Fruit fly (Drosophila melanogaster) whole organism, embryonic: ENCODE results near the gene yps.

Source experiments
- B-H2 ChIP-seq: fragments of 200-800 bp; sonication (Bioruptor generic); optimal IDR thresholded peaks from 2 replicates; lab custom pipeline; 2018; ENCODE audit warnings: missing biosample characterization, mild to moderate bottlenecking, missing genetic modification characterization
- Bdp1 ChIP-seq: fragments of 200-800 bp; sonication (Bioruptor generic); optimal IDR thresholded peaks from 3 replicates; lab custom pipeline; 2016; ENCODE audit warnings: missing biosample characterization, missing genetic modification characterization
- CG10654 ChIP-seq: fragments of 200-800 bp; sonication (Bioruptor generic); optimal IDR thresholded peaks from 2 replicates; lab custom pipeline; 2016; ENCODE audit warnings: missing biosample characterization, missing genetic modification characterization
- CG11085 ChIP-seq: fragments of 200-800 bp; sonication (Bioruptor generic); IDR thresholded peaks from 2 replicates; pipeline ENCODE4 v1.3.6; 2022; ENCODE audit warnings: missing biosample characterization, missing genetic modification characterization
- CG12104 ChIP-seq: fragments of 200-800 bp; sonication (Bioruptor generic); optimal IDR thresholded peaks from 3 replicates; lab custom pipeline; 2016; ENCODE audit warnings: missing biosample characterization, missing genetic modification characterization
- CG12391 ChIP-seq: fragments of 200-800 bp; sonication (Bioruptor generic); optimal IDR thresholded peaks from 3 replicates; lab custom pipeline; 2018; ENCODE audit warnings: missing biosample characterization, mild to moderate bottlenecking, missing genetic modification characterization, moderate library complexity
- CG12659 ChIP-seq: fragments of 200-800 bp; sonication (Bioruptor generic); optimal IDR thresholded peaks from 3 replicates; lab custom pipeline; 2017; ENCODE audit warnings: mild to moderate bottlenecking, missing biosample characterization, missing genetic modification reagents, missing genetic modification characterization
- CG13624 ChIP-seq: fragments of 200-800 bp; sonication (Bioruptor generic); optimal IDR thresholded peaks from 2 replicates; lab custom pipeline; 2016; ENCODE audit warnings: missing biosample characterization, missing genetic modification characterization
- CG17568 ChIP-seq: fragments of 200-800 bp; sonication (Bioruptor generic); optimal IDR thresholded peaks from 2 replicates; lab custom pipeline; 2018; ENCODE audit warnings: missing biosample characterization, mild to moderate bottlenecking, missing genetic modification characterization, moderate library complexity
- CG18619 ChIP-seq: fragments of 200-800 bp; sonication (Bioruptor generic); optimal IDR thresholded peaks from 3 replicates; lab custom pipeline; 2017; ENCODE audit warnings: missing biosample characterization, mild to moderate bottlenecking, missing genetic modification characterization
- CG2889 ChIP-seq: fragments of 200-800 bp; sonication (Bioruptor generic); IDR thresholded peaks from 3 replicates; pipeline ENCODE4 v1.3.6; 2022; ENCODE audit warnings: missing biosample characterization, missing genetic modification characterization
- CG32532 ChIP-seq: fragments of 200-800 bp; sonication (Bioruptor generic); IDR thresholded peaks from 2 replicates; pipeline ENCODE4 v1.3.6; 2022; ENCODE audit warnings: missing biosample characterization, missing genetic modification characterization
- CG32772 ChIP-seq: fragments of 200-800 bp; sonication (Bioruptor generic); IDR thresholded peaks from 2 replicates; pipeline ENCODE4 v1.3.6; 2022; ENCODE audit warnings: missing biosample characterization, missing genetic modification characterization
- CG5245 ChIP-seq: fragments of 200-800 bp; sonication (Bioruptor generic); optimal IDR thresholded peaks from 3 replicates; lab custom pipeline; 2016; ENCODE audit warnings: missing biosample characterization, missing genetic modification characterization
- CG5953 ChIP-seq: fragments of 200-800 bp; sonication (Bioruptor generic); IDR thresholded peaks from 2 replicates; pipeline ENCODE4 v1.3.6; 2022; ENCODE audit warnings: missing biosample characterization, missing genetic modification characterization
- CG6272 ChIP-seq: fragments of 200-800 bp; sonication (Bioruptor generic); IDR thresholded peaks from 2 replicates; pipeline ENCODE4 v1.3.6; 2022; ENCODE audit warnings: missing biosample characterization, missing genetic modification characterization
- CG6854 ChIP-seq: fragments of 200-800 bp; sonication (Bioruptor generic); optimal IDR thresholded peaks from 3 replicates; lab custom pipeline; 2017; ENCODE audit warnings: missing biosample characterization, mild to moderate bottlenecking, missing genetic modification characterization
- CG7271 ChIP-seq: fragments of 200-800 bp; sonication (Bioruptor generic); optimal IDR thresholded peaks from 2 replicates; lab custom pipeline; 2018; ENCODE audit warnings: missing biosample characterization, mild to moderate bottlenecking, missing genetic modification characterization, moderate library complexity
- CG7556 ChIP-seq: fragments of 200-800 bp; sonication (Bioruptor generic); optimal IDR thresholded peaks from 2 replicates; lab custom pipeline; 2017; ENCODE audit warnings: missing biosample characterization, mild to moderate bottlenecking, missing genetic modification characterization
- CG8089 ChIP-seq: fragments of 200-800 bp; sonication (Bioruptor generic); optimal IDR thresholded peaks from 3 replicates; lab custom pipeline; 2016; ENCODE audit warnings: missing biosample characterization, missing genetic modification characterization
- CG8924 ChIP-seq: fragments of 200-800 bp; optimal IDR thresholded peaks from 3 replicates; lab custom pipeline; 2019; ENCODE audit warnings: missing biosample characterization, mild to moderate bottlenecking, missing genetic modification characterization, moderate library complexity
- CkIIα-i1 ChIP-seq: fragments of 200-800 bp; sonication (Bioruptor generic); IDR thresholded peaks from 2 replicates; pipeline ENCODE4 v1.3.6; 2022; ENCODE audit warnings: missing biosample characterization, missing genetic modification characterization
- Dip2 ChIP-seq: fragments of 200-800 bp; sonication (Bioruptor generic); IDR thresholded peaks from 2 replicates; pipeline ENCODE4 v1.3.6; 2022; ENCODE audit warnings: missing biosample characterization, missing genetic modification characterization
- Dip3 ChIP-seq: fragments of 200-800 bp; sonication (Bioruptor generic); optimal IDR thresholded peaks from 3 replicates; lab custom pipeline; 2016; ENCODE audit warnings: missing biosample characterization, missing genetic modification characterization
- E2f1 ChIP-seq: fragments of 200-800 bp; sonication (Bioruptor generic); IDR thresholded peaks from 2 replicates; pipeline ENCODE4 v1.3.6; 2022; ENCODE audit warnings: missing biosample characterization, missing genetic modification characterization
- HLH4C ChIP-seq: fragments of 200-800 bp; sonication (Bioruptor generic); IDR thresholded peaks from 3 replicates; pipeline ENCODE4 v1.3.6; 2022; ENCODE audit warnings: missing biosample characterization, missing genetic modification characterization; ENCODE audit not compliant: partially characterized antibody
- Hr51 ChIP-seq, 2 experiments: fragments of 200-800 bp; sonication (Bioruptor generic); optimal IDR thresholded peaks; 2 replicates in 1 of 2; 3 replicates in 1 of 2; lab custom pipeline; 2016 to 2018; ENCODE audit warnings: missing biosample characterization in 2 of 2, missing genetic modification characterization in 2 of 2, mild to moderate bottlenecking in 1 of 2, moderate library complexity in 1 of 2
- MBD-R2 ChIP-seq: fragments of 200-800 bp; sonication (Bioruptor generic); IDR thresholded peaks from 2 replicates; pipeline ENCODE4 v1.3.6; 2022; ENCODE audit warnings: missing biosample characterization, missing genetic modification characterization
- Med ChIP-seq: fragments of 200-800 bp; sonication (Bioruptor generic); peaks from one replicate; lab custom pipeline; 2016; ENCODE audit warnings: missing biosample characterization, missing genetic modification characterization, mild to moderate bottlenecking, inconsistent platforms, moderate library complexity
- NFAT ChIP-seq: fragments of 200-800 bp; sonication (Bioruptor generic); IDR thresholded peaks from 2 replicates; pipeline ENCODE4 v1.3.6; 2022; ENCODE audit warnings: missing biosample characterization, missing genetic modification characterization
- Oli ChIP-seq: fragments of 200-800 bp; sonication (Bioruptor generic); optimal IDR thresholded peaks from 2 replicates; lab custom pipeline; 2018; ENCODE audit warnings: missing biosample characterization, mild to moderate bottlenecking, missing genetic modification characterization, moderate library complexity
- PHDP ChIP-seq: fragments of 200-800 bp; sonication (Bioruptor generic); optimal IDR thresholded peaks from 3 replicates; lab custom pipeline; 2018; ENCODE audit warnings: missing biosample characterization, mild to moderate bottlenecking, missing genetic modification characterization, moderate library complexity
- Sox102F ChIP-seq: fragments of 200-800 bp; sonication (Bioruptor generic); optimal IDR thresholded peaks from 2 replicates; lab custom pipeline; 2018; ENCODE audit warnings: missing biosample characterization, mild to moderate bottlenecking, missing genetic modification characterization, moderate library complexity
- Tbp ChIP-seq: fragments of >200 bp; optimal IDR thresholded peaks from 2 replicates; lab custom pipeline; 2018; ENCODE audit warnings: missing biosample characterization, missing genetic modification characterization
- Usf ChIP-seq: fragments of 200-800 bp; sonication (Bioruptor generic); optimal IDR thresholded peaks from 2 replicates; lab custom pipeline; 2017; ENCODE audit warnings: missing genotype, missing biosample characterization, missing genetic modification characterization
- ac ChIP-seq: fragments of 200-800 bp; sonication (Bioruptor generic); optimal IDR thresholded peaks from 3 replicates; lab custom pipeline; 2017; ENCODE audit warnings: missing biosample characterization, mild to moderate bottlenecking, missing genetic modification characterization
- az2 ChIP-seq: fragments of 200-800 bp; sonication (Bioruptor generic); optimal IDR thresholded peaks from 3 replicates; lab custom pipeline; 2016; ENCODE audit warnings: missing biosample characterization, missing genetic modification characterization
- bowl ChIP-seq: fragments of 200-800 bp; sonication (Bioruptor generic); IDR thresholded peaks from 2 replicates; pipeline ENCODE4 v1.3.6; 2022; ENCODE audit warnings: missing biosample characterization, missing genetic modification characterization
- ci ChIP-seq: fragments of 200-800 bp; sonication (Bioruptor generic); IDR thresholded peaks from 3 replicates; pipeline ENCODE4 v1.3.6; 2022; ENCODE audit warnings: missing biosample characterization, missing genetic modification characterization
- croc ChIP-seq: fragments of 200-800 bp; sonication (Bioruptor generic); conservative IDR thresholded peaks from 3 replicates; pipeline ENCODE4 v1.3.6; 2022; ENCODE audit warnings: missing biosample characterization, missing genetic modification characterization
- fd64A ChIP-seq: fragments of 200-800 bp; sonication (Bioruptor generic); optimal IDR thresholded peaks from 3 replicates; lab custom pipeline; 2018; ENCODE audit warnings: missing biosample characterization, mild to moderate bottlenecking, missing genetic modification characterization
- gcm2 ChIP-seq: fragments of 200-800 bp; sonication (Bioruptor generic); optimal IDR thresholded peaks from 2 replicates; lab custom pipeline; 2016; ENCODE audit warnings: missing biosample characterization, missing genetic modification characterization
- gro ChIP-seq: fragments of 200-800 bp; sonication (Bioruptor generic); optimal IDR thresholded peaks from 2 replicates; lab custom pipeline; 2016; ENCODE audit warnings: missing biosample characterization, missing genetic modification characterization
- nerfin-1 ChIP-seq: fragments of 200-800 bp; sonication (Bioruptor generic); optimal IDR thresholded peaks from 3 replicates; lab custom pipeline; 2019; ENCODE audit warnings: missing biosample characterization, mild to moderate bottlenecking, missing genetic modification characterization, moderate library complexity
- pita ChIP-seq: fragments of 200-800 bp; sonication (Bioruptor generic); optimal IDR thresholded peaks from 2 replicates; lab custom pipeline; 2017; ENCODE audit warnings: missing biosample characterization, mild to moderate bottlenecking, missing genetic modification characterization
- pros ChIP-seq: fragments of 200-800 bp; sonication (Bioruptor generic); optimal IDR thresholded peaks from 3 replicates; lab custom pipeline; 2019; ENCODE audit warnings: missing biosample characterization, mild to moderate bottlenecking, missing genetic modification characterization, moderate library complexity
- salm ChIP-seq: fragments of 200-800 bp; sonication (Bioruptor generic); optimal IDR thresholded peaks from 2 replicates; lab custom pipeline; 2018; ENCODE audit warnings: missing biosample characterization, mild to moderate bottlenecking, missing genetic modification characterization
- sens-2 ChIP-seq: fragments of 200-800 bp; sonication (Bioruptor generic); IDR thresholded peaks from 2 replicates; pipeline ENCODE4 v1.3.6; 2022; ENCODE audit warnings: missing biosample characterization, missing genetic modification characterization
- sna ChIP-seq: fragments of 200-800 bp; sonication (Bioruptor generic); IDR thresholded peaks from 2 replicates; pipeline ENCODE4 v1.3.6; 2022; ENCODE audit warnings: missing biosample characterization, missing genetic modification characterization; ENCODE audit not compliant: partially characterized antibody
- so ChIP-seq: fragments of 200-800 bp; sonication (Bioruptor generic); IDR thresholded peaks from 3 replicates; pipeline ENCODE4 v1.3.6; 2022; ENCODE audit warnings: missing biosample characterization, missing genetic modification characterization
- trh ChIP-seq: fragments of 200-800 bp; sonication (Bioruptor generic); optimal IDR thresholded peaks from 2 replicates; lab custom pipeline; 2016; ENCODE audit warnings: missing biosample characterization, missing genetic modification characterization

Gene yps

dm6 chr3L:12077348-12077747 lies 47.6 kb downstream of the yps start (continued):
- peak; percentile 13 for TF ChIP-seq CG18619
- peak; percentile 70 for TF ChIP-seq az2 (GFP tag; lab: Kevin White, UChicago)
- peak; percentile 42 for TF ChIP-seq nerfin-1 (tag; lab: Kevin White, UChicago)
- TF ChIP-seq CG12104, result peak; percentile 57
- TF ChIP-seq Usf (GFP tag; lab: Kevin White, UChicago), result peak; percentile 30
- TF ChIP-seq CG13624 (GFP tag; lab: Kevin White, UChicago), result peak; percentile 21
- no peak for TF ChIP-seq Tbp
- TF ChIP-seq Bdp1 (GFP tag; lab: Kevin White, UChicago), result peak; percentile 13
- TF ChIP-seq croc (GFP tag; lab: Robert Waterston, UW), result peak; percentile 52; the same call in 2 of the 3 replicates
- peak; percentile 64 for TF ChIP-seq ac
- TF ChIP-seq CG6272 (GFP tag; lab: Robert Waterston, UW), result no peak
- peak; percentile 88 for TF ChIP-seq ci
- TF ChIP-seq CG32772 (GFP tag; lab: Robert Waterston, UW), result peak; percentile 62
- TF ChIP-seq CG7271 (tag; lab: Kevin White, UChicago), result no peak
- peak; percentile 65 for TF ChIP-seq E2f1 (GFP tag; lab: Robert Waterston, UW)
- TF ChIP-seq bowl, result no peak
- no peak for TF ChIP-seq salm
- no peak for TF ChIP-seq CG11085 (GFP tag; lab: Robert Waterston, UW)
- no peak for TF ChIP-seq Dip3 (GFP tag; lab: Kevin White, UChicago)
- TF ChIP-seq CG12391 (tag; lab: Kevin White, UChicago), result peak; percentile 79
- peak; percentile 29 for TF ChIP-seq PHDP (tag; lab: Kevin White, UChicago)
- TF ChIP-seq Oli, result peak; percentile 65
- TF ChIP-seq CG8089 (GFP tag; lab: Kevin White, UChicago), result peak; percentile 10
- TF ChIP-seq B-H2 (GFP tag; lab: Kevin White, UChicago), result no peak
- TF ChIP-seq HLH4C (GFP tag; lab: Robert Waterston, UW), result no peak
- TF ChIP-seq CG5953 (GFP tag; lab: Robert Waterston, UW), result peak; percentile 60; the same call in 1 of the 2 replicates
- TF ChIP-seq gro, result no peak
- peak; percentile 62; the same call in 1 of the 3 replicates for TF ChIP-seq so (GFP tag; lab: Robert Waterston, UW)
- TF ChIP-seq CG32532, result no peak
- TF ChIP-seq CG6854 (GFP tag; lab: Kevin White, UChicago), result no peak
- TF ChIP-seq gcm2 (GFP tag; lab: Kevin White, UChicago), result no peak
- no peak for TF ChIP-seq CkIIα-i1
- peak; percentile 48 for TF ChIP-seq CG10654 (GFP tag; lab: Kevin White, UChicago)
- no peak for TF ChIP-seq sna (GFP tag; lab: Robert Waterston, UW)
- peak; percentile 50 for TF ChIP-seq CG12659 (GFP tag; lab: Kevin White, UChicago)
- no peak for TF ChIP-seq pita (GFP tag; lab: Kevin White, UChicago)
- TF ChIP-seq Dip2 (GFP tag; lab: Robert Waterston, UW), result no peak
- peak; percentile 66 for TF ChIP-seq CG5245 (GFP tag; lab: Kevin White, UChicago)
- peak; percentile 72 for TF ChIP-seq Sox102F (GFP tag; lab: Kevin White, UChicago)
- TF ChIP-seq CG17568 (GFP tag; lab: Kevin White, UChicago), result peak; percentile 17
- TF ChIP-seq Med (GFP tag; lab: Kevin White, UChicago), result peak; percentile 66
- peak; percentile 34 for TF ChIP-seq trh (GFP tag; lab: Kevin White, UChicago)
- TF ChIP-seq NFAT (GFP tag; lab: Robert Waterston, UW), result no peak
- TF ChIP-seq CG2889, result no peak
- TF ChIP-seq sens-2, result peak; percentile 53; the same call in 1 of the 2 replicates
- peak; percentile 14 to 70 for TF ChIP-seq Hr51 (GFP tag; optimal IDR thresholded peaks at IDR 0.05; lab: Kevin White, UChicago)
- TF ChIP-seq CG7556 (GFP tag; lab: Kevin White, UChicago), result peak; percentile 58
- no peak for TF ChIP-seq fd64A (GFP tag; lab: Kevin White, UChicago)
- peak; percentile 56 for TF ChIP-seq CG8924 (tag; lab: Kevin White, UChicago)
- TF ChIP-seq MBD-R2 (GFP tag; lab: Robert Waterston, UW), result 0 out of 2 replicates have a peak, but pooled peaks have one; percentile 14
- TF ChIP-seq pros (GFP tag; lab: Kevin White, UChicago), result no peak
